Worm (Caenorhabditis elegans): Measurements from ENCODE around the gene F56D1.1.
A peak's percentile ranks its signal among the peaks of the same experiment; 100 is the strongest.

F56D1.1 gene

ce11 chrII:5494405-5494804 is 16.0 kb downstream of the F56D1.1 start, which contains the start of gene F12A10.6:
TSS of gene F12A10.6 (minus strand) at chrII:5494505.
- TF ChIP-seq swsn-7 (tag; optimal IDR thresholded peaks at IDR 0.05) (no peak), ceh-82 (tag; optimal IDR thresholded peaks at IDR 0.05) (no peak), elt-3 (tag; optimal IDR thresholded peaks at IDR 0.05) (no peak)

DNA sequence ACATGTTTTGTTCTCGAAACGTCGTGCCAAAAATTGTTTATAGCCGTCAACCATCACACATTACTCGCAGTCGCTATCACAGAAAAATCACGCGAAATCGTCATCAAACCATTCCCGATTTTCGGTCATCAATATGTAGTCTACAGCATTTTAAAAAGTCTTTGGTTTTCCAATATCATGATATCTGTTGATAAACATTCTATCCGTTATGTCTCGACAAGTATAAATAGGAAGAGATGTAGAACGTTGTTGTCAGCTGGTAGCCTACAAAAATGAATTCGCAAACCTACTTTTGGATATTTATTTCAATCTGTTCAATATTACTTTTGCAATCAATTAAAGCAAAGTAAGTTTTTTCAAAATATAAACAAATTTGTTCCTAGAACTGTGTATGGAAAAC is 18.0 kb downstream of the F56D1.1 start, which contains the start of gene F12A10.1:
Gene F12A10.1 (plus strand): TSS at position 166 of the 400 bp plus-strand sequence.
- TF ChIP-seq mef-2 (tag; optimal IDR thresholded peaks at IDR 0.05) (no peak), mab-9 (GFP tag; IDR thresholded peaks at IDR 0.05) (no peak), nhr-85 (tag) (peak; percentile 60), aly-2 (tag; optimal IDR thresholded peaks at IDR 0.05) (no peak), lin-14 (GFP tag; optimal IDR thresholded peaks at IDR 0.05) (peak; percentile 43), unc-98 (GFP tag; IDR thresholded peaks at IDR 0.05) (no peak), blmp-1 (tag; optimal IDR thresholded peaks at IDR 0.05) (peak; percentile 6), elt-3 (tag; optimal IDR thresholded peaks at IDR 0.05) (peak in 2 of 6 experiments; percentile 1 to 62), sup-37 (GFP tag; optimal IDR thresholded peaks at IDR 0.05) (no peak), ces-1 (GFP tag; optimal IDR thresholded peaks at IDR 0.05) (no peak), mep-1 (tag; optimal IDR thresholded peaks at IDR 0.05) (no peak), nhr-20 (tag; optimal IDR thresholded peaks at IDR 0.05) (peak; percentile 52)

ce11 chrII:5497541-5497940 is 19.1 kb downstream of the F56D1.1 start:
- TF ChIP-seq ceh-82 (tag; optimal IDR thresholded peaks at IDR 0.05) (no peak), zag-1 (tag; optimal IDR thresholded peaks at IDR 0.05) (no peak), elt-3 (tag; optimal IDR thresholded peaks at IDR 0.05) (no peak), snu-23 (GFP tag; optimal IDR thresholded peaks at IDR 0.05) (no peak), nhr-85 (tag) (peak; percentile 26), nhr-84 (tag; optimal IDR thresholded peaks at IDR 0.05) (no peak)

- TF ChIP-seq fkh-8 (tag; optimal IDR thresholded peaks at IDR 0.05) (no peak), lin-39 (tag; optimal IDR thresholded peaks at IDR 0.05) (no peak), zip-4 (GFP tag; optimal IDR thresholded peaks at IDR 0.05) (no peak)
Observed at ce11 chrII:5498156-5498739, 19.8 kb downstream of the F56D1.1 start, which contains the start of the genes suex-1 and F12A10.9. TSS of gene suex-1 (minus strand) at chrII:5498256. TSS of gene F12A10.9 (plus strand) at chrII:5498689.

ce11 chrII:5500470-5500869 is 22.1 kb downstream of the F56D1.1 start, which contains the start of gene fzy-1:
TSS of gene fzy-1 (plus strand) at chrII:5500770.
- TF ChIP-seq aly-2 (tag; optimal IDR thresholded peaks at IDR 0.05) (no peak), nhr-47 (tag; optimal IDR thresholded peaks at IDR 0.05) (no peak), lin-35 (GFP tag; optimal IDR thresholded peaks at IDR 0.05) (no peak), skn-1 (tag; optimal IDR thresholded peaks at IDR 0.05) (no peak), mdl-1 (tag; optimal IDR thresholded peaks at IDR 0.05) (no peak), rnt-1 (tag; optimal IDR thresholded peaks at IDR 0.05) (no peak), nhr-12 (tag; optimal IDR thresholded peaks at IDR 0.05) (no peak), nhr-84 (tag; optimal IDR thresholded peaks at IDR 0.05) (no peak), lsy-2 (tag; optimal IDR thresholded peaks at IDR 0.05) (no peak), nhr-11 (tag; optimal IDR thresholded peaks at IDR 0.05) (no peak), pag-3 (tag; optimal IDR thresholded peaks at IDR 0.05; ENCODE audit: borderline replicate concordance, insufficient read depth) (no peak), ama-1 (optimal IDR thresholded peaks at IDR 0.05) (no peak), hlh-17 (GFP tag; optimal IDR thresholded peaks at IDR 0.05; ENCODE audit: borderline replicate concordance) (no peak), lin-13 (GFP tag; optimal IDR thresholded peaks at IDR 0.05) (no peak), sup-37 (GFP tag; optimal IDR thresholded peaks at IDR 0.05) (no peak), nhr-19 (GFP tag; conservative IDR thresholded peaks at IDR 0.05) (no peak), egl-13 (tag; optimal IDR thresholded peaks at IDR 0.05) (no peak)
